Fruit fly (Drosophila melanogaster) whole organism, embryonic: Measurements from ENCODE around the gene CG9021.

ENCODE experiments used
- Aef1 ChIP-seq: fragments of 200-800 bp; sonication (Bioruptor generic); IDR thresholded peaks from 3 replicates; pipeline ENCODE4 v1.3.6; 2022; ENCODE audit warnings: missing biosample characterization, missing genetic modification characterization
- Asciz ChIP-seq: fragments of 200-800 bp; sonication (Bioruptor generic); optimal IDR thresholded peaks from 2 replicates; lab custom pipeline; 2017; ENCODE audit warnings: missing biosample characterization, mild to moderate bottlenecking, missing genetic modification characterization, missing genetic modification reagents
- Bdp1 ChIP-seq: fragments of 200-800 bp; sonication (Bioruptor generic); optimal IDR thresholded peaks from 3 replicates; lab custom pipeline; 2016; ENCODE audit warnings: missing biosample characterization, missing genetic modification characterization
- CG10366 ChIP-seq: fragments of 200-800 bp; sonication (Bioruptor generic); IDR thresholded peaks from 2 replicates; pipeline ENCODE4 v1.3.6; 2022; ENCODE audit warnings: missing biosample characterization, missing genetic modification characterization
- CG10565 ChIP-seq: fragments of 200-800 bp; sonication (Bioruptor generic); optimal IDR thresholded peaks from 3 replicates; lab custom pipeline; 2016; ENCODE audit warnings: missing biosample characterization, mild to moderate bottlenecking, missing genetic modification characterization
- CG10979 ChIP-seq: fragments of 200-800 bp; sonication (Bioruptor generic); optimal IDR thresholded peaks from 2 replicates; lab custom pipeline; 2018; ENCODE audit warnings: missing biosample characterization, mild to moderate bottlenecking, missing genetic modification characterization, moderate library complexity
- CG12104 ChIP-seq: fragments of 200-800 bp; sonication (Bioruptor generic); optimal IDR thresholded peaks from 3 replicates; lab custom pipeline; 2016; ENCODE audit warnings: missing biosample characterization, missing genetic modification characterization
- CG12744 ChIP-seq: fragments of 200-800 bp; sonication (Bioruptor generic); optimal IDR thresholded peaks from 2 replicates; lab custom pipeline; 2016; ENCODE audit warnings: missing biosample characterization, missing genetic modification characterization
- CG14050 ChIP-seq: fragments of 200-800 bp; sonication (Bioruptor generic); IDR thresholded peaks from 3 replicates; pipeline ENCODE4 v1.3.6; 2022; ENCODE audit warnings: missing biosample characterization, missing genetic modification characterization
- CG17328 ChIP-seq: fragments of 200-800 bp; sonication (Bioruptor generic); IDR thresholded peaks from 2 replicates; pipeline ENCODE4 v1.3.6; 2022; ENCODE audit warnings: missing biosample characterization, missing genetic modification characterization
- CG17385 ChIP-seq: fragments of 200-800 bp; sonication (Bioruptor generic); optimal IDR thresholded peaks from 3 replicates; lab custom pipeline; 2018; ENCODE audit warnings: missing biosample characterization, mild to moderate bottlenecking, missing genetic modification characterization
- CG1832 ChIP-seq: fragments of 200-800 bp; sonication (Bioruptor generic); optimal IDR thresholded peaks from 2 replicates; lab custom pipeline; 2017; ENCODE audit warnings: missing biosample characterization, mild to moderate bottlenecking, missing genetic modification characterization, inconsistent platforms
- CG32772 ChIP-seq: fragments of 200-800 bp; sonication (Bioruptor generic); IDR thresholded peaks from 2 replicates; pipeline ENCODE4 v1.3.6; 2022; ENCODE audit warnings: missing biosample characterization, missing genetic modification characterization
- CG43689 ChIP-seq: fragments of 200-800 bp; sonication (Bioruptor generic); IDR thresholded peaks from 2 replicates; pipeline ENCODE4 v1.3.6; 2022; ENCODE audit warnings: missing biosample characterization, missing genetic modification characterization
- CG6683 ChIP-seq: fragments of 200-800 bp; sonication (Bioruptor generic); optimal IDR thresholded peaks from 2 replicates; lab custom pipeline; 2017; ENCODE audit warnings: missing biosample characterization, mild to moderate bottlenecking, missing genetic modification characterization, missing genetic modification reagents
- CG7839 ChIP-seq: fragments of 200-800 bp; sonication (Bioruptor generic); optimal IDR thresholded peaks from 3 replicates; lab custom pipeline; 2018; ENCODE audit warnings: missing biosample characterization, mild to moderate bottlenecking, missing genetic modification characterization, moderate library complexity
- CG8765 ChIP-seq: fragments of 200-800 bp; sonication (Bioruptor generic); IDR thresholded peaks from 2 replicates; pipeline ENCODE4 v1.3.6; 2022; ENCODE audit warnings: missing biosample characterization, missing genetic modification characterization
- CG9609 ChIP-seq: fragments of 200-800 bp; sonication (Bioruptor generic); optimal IDR thresholded peaks from 3 replicates; lab custom pipeline; 2016; ENCODE audit warnings: missing biosample characterization, missing genetic modification characterization
- CG9876 ChIP-seq: fragments of 200-800 bp; sonication (Bioruptor generic); optimal IDR thresholded peaks from 2 replicates; lab custom pipeline; 2016; ENCODE audit warnings: missing biosample characterization, missing genetic modification characterization
- CoRest ChIP-seq: fragments of 200-800 bp; sonication (Bioruptor generic); optimal IDR thresholded peaks from 3 replicates; lab custom pipeline; 2018; ENCODE audit warnings: missing biosample characterization, mild to moderate bottlenecking, missing genetic modification characterization, moderate library complexity
- Dek ChIP-seq: fragments of 200-800 bp; sonication (Bioruptor generic); optimal IDR thresholded peaks from 3 replicates; lab custom pipeline; 2019; ENCODE audit warnings: missing biosample characterization, mild to moderate bottlenecking, missing genetic modification characterization, moderate library complexity
- Drgx ChIP-seq: fragments of 200-800 bp; sonication (Bioruptor generic); IDR thresholded peaks from 2 replicates; pipeline ENCODE4 v1.3.6; 2022; ENCODE audit warnings: missing biosample characterization, missing genetic modification characterization
- E2f1 ChIP-seq: fragments of 200-800 bp; sonication (Bioruptor generic); IDR thresholded peaks from 2 replicates; pipeline ENCODE4 v1.3.6; 2022; ENCODE audit warnings: missing biosample characterization, missing genetic modification characterization
- Fer3 ChIP-seq: fragments of 200-800 bp; sonication (Bioruptor generic); optimal IDR thresholded peaks from 2 replicates; lab custom pipeline; 2018; ENCODE audit warnings: missing biosample characterization, mild to moderate bottlenecking, missing genetic modification characterization, moderate library complexity
- GATAe ChIP-seq: fragments of 200-800 bp; sonication (Bioruptor generic); conservative IDR thresholded peaks from 2 replicates; pipeline ENCODE4 v1.3.6; 2022; ENCODE audit warnings: missing biosample characterization, missing genetic modification characterization
- HLHmδ ChIP-seq: fragments of 200-800 bp; sonication (Bioruptor generic); optimal IDR thresholded peaks from 2 replicates; lab custom pipeline; 2018; ENCODE audit warnings: missing biosample characterization, mild to moderate bottlenecking, missing genetic modification characterization, moderate library complexity
- Hand ChIP-seq: fragments of 200-800 bp; sonication (Bioruptor generic); optimal IDR thresholded peaks from 2 replicates; lab custom pipeline; 2017; ENCODE audit warnings: mild to moderate bottlenecking, missing biosample characterization, missing genetic modification reagents, missing genetic modification characterization
- Hmr ChIP-seq: fragments of 200-800 bp; sonication (Bioruptor generic); optimal IDR thresholded peaks from 3 replicates; lab custom pipeline; 2017; ENCODE audit warnings: mild to moderate bottlenecking, missing biosample characterization, missing genetic modification reagents, missing genetic modification characterization
- Hr39 ChIP-seq: fragments of >200 bp; optimal IDR thresholded peaks from 2 replicates; lab custom pipeline; 2017
- Jarid2 ChIP-seq: fragments of 200-800 bp; sonication (Bioruptor generic); optimal IDR thresholded peaks from 3 replicates; lab custom pipeline; 2017; ENCODE audit warnings: mild to moderate bottlenecking, missing biosample characterization, missing genetic modification reagents, missing genetic modification characterization
- Meics ChIP-seq: fragments of 200-800 bp; sonication (Bioruptor generic); optimal IDR thresholded peaks from 2 replicates; lab custom pipeline; 2017; ENCODE audit warnings: missing biosample characterization, mild to moderate bottlenecking, missing genetic modification characterization
- Optix ChIP-seq: fragments of 200-800 bp; sonication (Bioruptor generic); IDR thresholded peaks from 3 replicates; pipeline ENCODE4 v1.3.6; 2022; ENCODE audit warnings: missing biosample characterization, missing genetic modification characterization
- Rfx ChIP-seq: fragments of 200-800 bp; sonication (Bioruptor generic); IDR thresholded peaks from 2 replicates; pipeline ENCODE4 v1.3.6; 2022; ENCODE audit warnings: missing biosample characterization, missing genetic modification characterization
- Sox102F ChIP-seq: fragments of 200-800 bp; sonication (Bioruptor generic); optimal IDR thresholded peaks from 2 replicates; lab custom pipeline; 2018; ENCODE audit warnings: missing biosample characterization, mild to moderate bottlenecking, missing genetic modification characterization, moderate library complexity
- Spps ChIP-seq: fragments of 200-800 bp; sonication (Bioruptor generic); optimal IDR thresholded peaks from 2 replicates; lab custom pipeline; 2018; ENCODE audit warnings: missing biosample characterization, mild to moderate bottlenecking, missing genetic modification characterization
- Sry-δ ChIP-seq: fragments of 200-800 bp; sonication (Bioruptor generic); optimal IDR thresholded peaks from 2 replicates; lab custom pipeline; 2016; ENCODE audit warnings: missing biosample characterization, missing genetic modification characterization
- amos ChIP-seq: fragments of 200-800 bp; sonication (Bioruptor generic); IDR thresholded peaks from 2 replicates; pipeline ENCODE4 v1.3.6; 2022; ENCODE audit warnings: missing biosample characterization, missing genetic modification characterization; ENCODE audit not compliant: partially characterized antibody
- chn ChIP-seq: fragments of 200-800 bp; sonication (Bioruptor generic); optimal IDR thresholded peaks from 2 replicates; lab custom pipeline; 2016; ENCODE audit warnings: missing biosample characterization, missing genetic modification characterization
- crc ChIP-seq: fragments of 200-800 bp; sonication (Bioruptor generic); optimal IDR thresholded peaks from 2 replicates; lab custom pipeline; 2016; ENCODE audit warnings: missing biosample characterization, missing genetic modification characterization
- crol ChIP-seq: fragments of 200-800 bp; sonication (Bioruptor generic); IDR thresholded peaks from 2 replicates; pipeline ENCODE4 v1.3.6; 2022; ENCODE audit warnings: missing biosample characterization, missing genetic modification characterization
- dmrt99B ChIP-seq: fragments of 200-800 bp; sonication (Bioruptor generic); optimal IDR thresholded peaks from 2 replicates; lab custom pipeline; 2018; ENCODE audit warnings: missing biosample characterization, mild to moderate bottlenecking, missing genetic modification characterization, moderate library complexity
- dysf ChIP-seq: fragments of 200-800 bp; sonication (Bioruptor generic); IDR thresholded peaks from 3 replicates; pipeline ENCODE4 v1.3.6; 2022; ENCODE audit warnings: missing biosample characterization, missing genetic modification characterization
- emc ChIP-seq: fragments of 200-800 bp; sonication (Bioruptor generic); optimal IDR thresholded peaks from 2 replicates; lab custom pipeline; 2016; ENCODE audit warnings: missing biosample characterization, missing genetic modification characterization
- esg ChIP-seq: fragments of 200-800 bp; sonication (Bioruptor generic); conservative IDR thresholded peaks from 2 replicates; pipeline ENCODE4 v1.3.6; 2022; ENCODE audit warnings: missing biosample characterization, missing genetic modification characterization
- gfzf ChIP-seq: fragments of 200-800 bp; sonication (Bioruptor generic); optimal IDR thresholded peaks from 2 replicates; lab custom pipeline; 2016; ENCODE audit warnings: missing biosample characterization, mild to moderate bottlenecking, missing genetic modification characterization, moderate library complexity
- inv ChIP-seq: fragments of 200-800 bp; sonication (Bioruptor generic); IDR thresholded peaks from 2 replicates; pipeline ENCODE4 v1.3.6; 2022; ENCODE audit warnings: missing biosample characterization, missing genetic modification characterization; ENCODE audit not compliant: partially characterized antibody
- tap ChIP-seq: fragments of 200-800 bp; optimal IDR thresholded peaks from 3 replicates; lab custom pipeline; 2019; ENCODE audit warnings: missing biosample characterization, mild to moderate bottlenecking, missing genetic modification characterization, moderate library complexity
- tup ChIP-seq: fragments of 200-800 bp; sonication (Bioruptor generic); optimal IDR thresholded peaks from 2 replicates; lab custom pipeline; 2016; ENCODE audit warnings: missing biosample characterization, mild to moderate bottlenecking, missing genetic modification characterization, moderate library complexity
- zf30C ChIP-seq: fragments of 200-800 bp; sonication (Bioruptor generic); optimal IDR thresholded peaks from 3 replicates; lab custom pipeline; 2018; ENCODE audit warnings: missing biosample characterization, mild to moderate bottlenecking, missing genetic modification characterization

CG9021 gene

dm6 chr2L:5948775-5949526, 44.5 kb upstream of the CG9021 start, which contains the start of gene CG9044 (continued):
- no peak for TF ChIP-seq CG14050 (GFP tag; lab: Robert Waterston, UW)
- no peak for TF ChIP-seq Optix (GFP tag; lab: Robert Waterston, UW)
- peak; percentile 73; the same call in 1 of the 2 replicates for TF ChIP-seq Rfx
- no peak for TF ChIP-seq crol
- TF ChIP-seq Hand (GFP tag; lab: Kevin White, UChicago), result no peak
- TF ChIP-seq CG12744, result no peak
- TF ChIP-seq zf30C, result no peak
- no peak for TF ChIP-seq Meics
- no peak for TF ChIP-seq tup (GFP tag; lab: Kevin White, UChicago)
- TF ChIP-seq CG43689 (GFP tag; lab: Robert Waterston, UW), result no peak
- TF ChIP-seq dysf (GFP tag; lab: Robert Waterston, UW), result no peak; the same call in 2 of the 3 replicates
- 0 out of 2 replicates have a peak, but pooled peaks have one; percentile 22 for TF ChIP-seq CG8765 (GFP tag; lab: Robert Waterston, UW)
- no peak for TF ChIP-seq CG1832 (GFP tag; lab: Kevin White, UChicago)
- TF ChIP-seq CG9609 (GFP tag; lab: Kevin White, UChicago), result peak; percentile 61
- no peak for TF ChIP-seq HLHmδ (GFP tag; lab: Kevin White, UChicago)
- no peak for TF ChIP-seq Spps (tag; lab: Kevin White, UChicago)
- TF ChIP-seq gfzf (GFP tag; lab: Kevin White, UChicago), result peak; percentile 19
- TF ChIP-seq dmrt99B, result no peak
- no peak for TF ChIP-seq CG7839 (tag; lab: Kevin White, UChicago)
- TF ChIP-seq CG17328 (GFP tag; lab: Robert Waterston, UW), result no peak
- TF ChIP-seq Jarid2, result no peak
- TF ChIP-seq Asciz (GFP tag; lab: Kevin White, UChicago), result no peak
- TF ChIP-seq CG10366, result 0 out of 2 replicates have a peak, but pooled peaks have one; percentile 40
- TF ChIP-seq Sry-δ (GFP tag; lab: Kevin White, UChicago), result peak; percentile 96
- no peak for TF ChIP-seq Fer3 (tag; lab: Kevin White, UChicago)
- TF ChIP-seq Hr39 (lab: Kevin White, UChicago), result no peak
- TF ChIP-seq Hmr (GFP tag; lab: Kevin White, UChicago), result peak; percentile 33
- TF ChIP-seq E2f1 (GFP tag; lab: Robert Waterston, UW), result peak; percentile 41; the same call in 1 of the 2 replicates
- peak; percentile 21 for TF ChIP-seq CG10979 (tag; lab: Kevin White, UChicago)
- no peak for TF ChIP-seq Drgx (GFP tag; lab: Robert Waterston, UW)
- no peak for TF ChIP-seq Sox102F (GFP tag; lab: Kevin White, UChicago)
- TF ChIP-seq Aef1, result peak; percentile 22; the same call in 2 of the 3 replicates
- TF ChIP-seq CG10565 (GFP tag; lab: Kevin White, UChicago), result no peak
- peak; percentile 91 for TF ChIP-seq inv
- peak; percentile 30 for TF ChIP-seq Dek
- peak; percentile 19 for TF ChIP-seq emc (GFP tag; lab: Kevin White, UChicago)
- no peak for TF ChIP-seq CoRest (tag; lab: Kevin White, UChicago)
- TF ChIP-seq CG9876 (GFP tag; lab: Kevin White, UChicago), result peak; percentile 38
- TF ChIP-seq CG17385 (GFP tag; lab: Kevin White, UChicago), result peak; percentile 97
- TF ChIP-seq CG32772 (GFP tag; lab: Robert Waterston, UW), result peak; percentile 37; the same call in 1 of the 2 replicates
- no peak for TF ChIP-seq CG6683 (GFP tag; lab: Kevin White, UChicago)
- peak; percentile 89 for TF ChIP-seq amos (GFP tag; lab: Robert Waterston, UW)
- TF ChIP-seq esg, result peak; percentile 31; the same call in 1 of the 2 replicates
- peak; percentile 62 for TF ChIP-seq chn (GFP tag; lab: Kevin White, UChicago)
- no peak for TF ChIP-seq tap
- TF ChIP-seq crc (GFP tag; lab: Kevin White, UChicago), result no peak
- peak; percentile 19 for TF ChIP-seq CG12104 (GFP tag; lab: Kevin White, UChicago)
- peak; percentile 21 for TF ChIP-seq Bdp1
- TF ChIP-seq GATAe (GFP tag; lab: Robert Waterston, UW), result no peak
